Worm (Caenorhabditis elegans) whole organism, mixed stage, embryonic: ENCODE data around the gene F59F5.4.

Experiments
- M03D4.4 ChIP-seq: sonication (generic microtip); optimal IDR thresholded peaks from 2 replicates; lab custom pipeline; 2017; ENCODE audit warnings: mild to moderate bottlenecking, missing genetic modification characterization, missing compliant biosample characterization
- bed-3 ChIP-seq: fragments of 200-800 bp; sonication (Bioruptor generic); optimal IDR thresholded peaks from 3 replicates; lab custom pipeline; 2018; ENCODE audit warnings: mild to moderate bottlenecking, missing genetic modification characterization, moderate library complexity, missing compliant biosample characterization
- blmp-1 ChIP-seq: fragments of 150-350 bp; optimal IDR thresholded peaks from 2 replicates; lab custom pipeline; 2014; ENCODE audit warnings: missing biosample characterization, missing genetic modification characterization
- ceh-39 ChIP-seq: fragments of 150-350 bp; optimal IDR thresholded peaks from 2 replicates; lab custom pipeline; 2014; ENCODE audit warnings: missing biosample characterization, missing genetic modification characterization
- ceh-43 ChIP-seq: fragments of 200-800 bp; sonication (Bioruptor generic); optimal IDR thresholded peaks from 2 replicates; lab custom pipeline; 2018; ENCODE audit warnings: mild to moderate bottlenecking, missing genetic modification characterization, moderate library complexity, missing compliant biosample characterization
- ceh-83 ChIP-seq: fragments of 200-800 bp; sonication (Bioruptor generic); optimal IDR thresholded peaks from 2 replicates; lab custom pipeline; 2018; ENCODE audit warnings: mild to moderate bottlenecking, missing genetic modification characterization, missing compliant biosample characterization
- ces-1 ChIP-seq: fragments of 150-350 bp; optimal IDR thresholded peaks from 2 replicates; lab custom pipeline; 2014; ENCODE audit warnings: missing biosample characterization, missing genetic modification reagents, missing genetic modification characterization
- cnd-1 ChIP-seq: fragments of 200-800 bp; sonication (Bioruptor generic); optimal IDR thresholded peaks from 2 replicates; lab custom pipeline; 2018; ENCODE audit warnings: mild to moderate bottlenecking, missing genetic modification characterization, missing compliant biosample characterization
- drap-1 ChIP-seq: fragments of 200-800 bp; sonication (Bioruptor generic); optimal IDR thresholded peaks from 3 replicates; lab custom pipeline; 2018; ENCODE audit warnings: mild to moderate bottlenecking, missing genetic modification characterization, missing compliant biosample characterization
- elt-1 ChIP-seq: sonication (generic microtip); optimal IDR thresholded peaks from 2 replicates; lab custom pipeline; 2017; ENCODE audit warnings: missing genetic modification characterization, mild to moderate bottlenecking, missing compliant biosample characterization, antibody characterized with exemption, moderate library complexity, borderline replicate concordance; ENCODE audit not compliant: insufficient read depth
- elt-3 ChIP-seq: fragments of 150-350 bp; optimal IDR thresholded peaks from 2 replicates; lab custom pipeline; 2014; ENCODE audit warnings: missing biosample characterization, missing genetic modification characterization
- flh-1 ChIP-seq: fragments of 200-800 bp; sonication (Bioruptor generic); optimal IDR thresholded peaks from 2 replicates; lab custom pipeline; 2018; ENCODE audit warnings: mild to moderate bottlenecking, missing genetic modification characterization, moderate library complexity, missing compliant biosample characterization
- ham-2 ChIP-seq: fragments of 200-800 bp; sonication (Bioruptor generic); optimal IDR thresholded peaks from 2 replicates; lab custom pipeline; 2018; ENCODE audit warnings: mild to moderate bottlenecking, missing genetic modification characterization, missing compliant biosample characterization
- hlh-1 ChIP-seq: fragments of 150-350 bp; optimal IDR thresholded peaks from 2 replicates; lab custom pipeline; 2014; ENCODE audit warnings: missing biosample characterization, missing genetic modification reagents, missing genetic modification characterization
- lin-13 ChIP-seq: fragments of 150-350 bp; optimal IDR thresholded peaks from 2 replicates; lab custom pipeline; 2014; ENCODE audit warnings: missing biosample characterization, missing genetic modification characterization
- lin-32 ChIP-seq: fragments of 200-800 bp; sonication (Bioruptor generic); optimal IDR thresholded peaks from 2 replicates; lab custom pipeline; 2018; ENCODE audit warnings: mild to moderate bottlenecking, missing genetic modification characterization, missing compliant biosample characterization
- lsy-2 ChIP-seq: fragments of 150-350 bp; optimal IDR thresholded peaks from 2 replicates; lab custom pipeline; 2014; ENCODE audit warnings: missing biosample characterization, missing genetic modification characterization
- mab-5 ChIP-seq: fragments of 150-350 bp; optimal IDR thresholded peaks from 2 replicates; lab custom pipeline; 2014; ENCODE audit warnings: missing biosample characterization, missing genetic modification characterization
- mep-1 ChIP-seq: fragments of 150-350 bp; optimal IDR thresholded peaks from 2 replicates; lab custom pipeline; 2017; ENCODE audit warnings: missing biosample characterization, missing genetic modification reagents, missing genetic modification characterization, inconsistent platforms
- mls-2 ChIP-seq: sonication (generic microtip); optimal IDR thresholded peaks from 2 replicates; lab custom pipeline; 2016; ENCODE audit warnings: mild to moderate bottlenecking, missing genetic modification characterization, moderate library complexity, missing compliant biosample characterization
- nhr-12 ChIP-seq: fragments of 150-350 bp; optimal IDR thresholded peaks from 2 replicates; lab custom pipeline; 2014; ENCODE audit warnings: missing biosample characterization, missing genetic modification characterization
- nhr-2 ChIP-seq: fragments of 150-350 bp; optimal IDR thresholded peaks from 2 replicates; lab custom pipeline; 2014; ENCODE audit warnings: missing biosample characterization, missing genetic modification characterization
- nhr-237 ChIP-seq: fragments of 150-350 bp; optimal IDR thresholded peaks from 2 replicates; lab custom pipeline; 2014; ENCODE audit warnings: missing biosample characterization, missing genetic modification characterization
- nhr-28 ChIP-seq: fragments of 150-350 bp; optimal IDR thresholded peaks from 2 replicates; lab custom pipeline; 2014; ENCODE audit warnings: missing biosample characterization, missing genetic modification characterization
- nhr-76 ChIP-seq: sonication (generic microtip); optimal IDR thresholded peaks from 2 replicates; lab custom pipeline; 2017; ENCODE audit warnings: missing biosample characterization, missing genetic modification characterization
- pha-4 ChIP-seq: fragments of 150-350 bp; optimal IDR thresholded peaks from 2 replicates; lab custom pipeline; 2018; ENCODE audit warnings: missing biosample characterization, missing genetic modification reagents, missing genetic modification characterization
- sem-2 ChIP-seq: fragments of 200-800 bp; sonication (Bioruptor generic); optimal IDR thresholded peaks from 2 replicates; lab custom pipeline; 2018; ENCODE audit warnings: mild to moderate bottlenecking, missing genetic modification characterization, missing compliant biosample characterization
- snpc-4 ChIP-seq: fragments of 150-350 bp; optimal IDR thresholded peaks from 2 replicates; lab custom pipeline; 2014; ENCODE audit warnings: missing biosample characterization, missing genetic modification characterization
- sptf-1 ChIP-seq: sonication (generic microtip); optimal IDR thresholded peaks from 2 replicates; lab custom pipeline; 2017; ENCODE audit warnings: mild to moderate bottlenecking, missing genetic modification characterization, moderate library complexity, missing compliant biosample characterization
- tbx-8 ChIP-seq: fragments of 200-800 bp; sonication (Bioruptor generic); optimal IDR thresholded peaks from 2 replicates; lab custom pipeline; 2018; ENCODE audit warnings: mild to moderate bottlenecking, missing genetic modification characterization, moderate library complexity, missing compliant biosample characterization
- unc-120 ChIP-seq: sonication (generic microtip); optimal IDR thresholded peaks from 2 replicates; lab custom pipeline; 2017; ENCODE audit warnings: missing genetic modification characterization, missing compliant biosample characterization; ENCODE audit not compliant: poor library complexity, severe bottlenecking
- unc-39 ChIP-seq: fragments of 150-350 bp; optimal IDR thresholded peaks from 2 replicates; lab custom pipeline; 2014; ENCODE audit warnings: missing biosample characterization, missing genetic modification characterization
- unc-62 ChIP-seq: fragments of 150-350 bp; optimal IDR thresholded peaks from 2 replicates; lab custom pipeline; 2014; ENCODE audit warnings: missing biosample characterization, missing genetic modification reagents, missing genetic modification characterization
- zip-8 ChIP-seq: fragments of 150-350 bp; optimal IDR thresholded peaks from 2 replicates; lab custom pipeline; 2014; ENCODE audit warnings: missing biosample characterization, missing genetic modification characterization
- ztf-11 ChIP-seq: fragments of 150-350 bp; optimal IDR thresholded peaks from 2 replicates; lab custom pipeline; 2014; ENCODE audit warnings: missing biosample characterization, missing genetic modification characterization

Gene F59F5.4

DNA sequence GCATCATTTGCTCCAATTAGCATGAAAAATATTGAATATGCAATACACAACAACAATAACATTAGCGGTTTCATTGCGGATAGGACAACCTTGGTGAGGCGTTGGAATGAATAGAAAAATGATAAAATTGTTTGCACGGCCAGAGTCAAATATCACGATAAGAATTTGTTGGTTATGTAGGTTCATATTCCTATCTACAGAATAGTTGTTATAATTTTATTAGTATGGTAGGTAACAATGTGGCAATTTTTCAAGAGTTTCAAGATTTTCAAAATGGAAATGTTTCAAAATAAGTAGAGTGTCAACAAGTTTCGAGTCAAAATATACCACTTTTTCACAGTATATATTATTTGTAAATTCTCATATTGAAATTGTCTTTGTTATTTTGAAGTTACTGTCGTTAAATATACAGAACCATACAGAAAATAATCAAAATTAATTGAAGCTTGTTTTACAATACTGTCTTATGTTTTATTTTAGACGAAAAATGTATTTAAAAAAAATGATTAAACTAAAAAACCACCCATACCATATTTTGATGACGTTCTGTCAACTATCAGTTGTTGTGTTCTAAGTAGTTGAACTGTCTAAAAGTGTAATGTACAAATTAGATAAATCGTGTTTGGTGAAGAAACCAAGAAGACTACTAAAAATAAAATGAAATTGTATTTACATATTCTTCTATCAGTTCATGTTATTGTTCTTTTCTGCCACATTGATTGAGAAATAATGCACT, at the start of gene F59F5.4, which contains the start of gene F59F5.3:
F59F5.4 (plus strand) TSS at position 686 of the 736 bp plus-strand sequence.
F59F5.3 (minus strand) TSS at position 101 of the 736 bp plus-strand sequence.
- TF ChIP-seq lin-13 (tag; lab: Kevin White, UChicago) (no peak), lsy-2 (no peak), nhr-76 (tag; lab: Kevin White, UChicago) (no peak), nhr-2 (tag; lab: Kevin White, UChicago) (no peak), mab-5 (no peak), bed-3 (GFP tag; lab: Kevin White, UChicago) (no peak)

DNA sequence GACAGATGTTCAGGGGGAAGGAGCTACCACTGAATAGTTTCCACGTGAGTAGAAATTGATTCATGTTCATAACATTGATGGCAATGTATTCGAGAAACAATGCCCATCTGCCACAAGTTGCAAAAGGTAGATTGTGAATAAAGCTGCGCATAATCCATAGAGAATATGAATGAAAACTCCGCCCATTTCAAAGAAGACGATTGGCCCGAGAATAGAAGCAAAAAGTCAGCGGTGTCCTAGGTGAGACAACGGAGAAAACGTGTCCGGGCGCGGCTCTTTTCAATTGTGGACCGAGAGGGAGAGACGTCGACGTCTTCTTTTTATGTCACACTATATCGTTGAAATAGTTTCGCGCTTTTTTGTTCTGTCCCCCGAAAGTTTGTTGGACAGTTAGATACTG, 43.2 kb upstream of the F59F5.4 start, which contains the start of gene vab-3:
vab-3 (plus strand) TSS at position 301 of the 400 bp plus-strand sequence.
- TF ChIP-seq hlh-1 = no peak
- no peak for TF ChIP-seq bed-3 (GFP tag; lab: Kevin White, UChicago)
- no peak for TF ChIP-seq ceh-43 (GFP tag; lab: Kevin White, UChicago)
- TF ChIP-seq ces-1 (GFP tag; lab: Kevin White, UChicago) = no peak
- no peak for TF ChIP-seq elt-3 (tag; lab: Kevin White, UChicago)
- no peak for TF ChIP-seq unc-120 (tag; lab: Kevin White, UChicago)
- TF ChIP-seq nhr-76 (tag; lab: Kevin White, UChicago) = no peak
- no peak for TF ChIP-seq sem-2
- no peak for TF ChIP-seq snpc-4 (tag; lab: Kevin White, UChicago)
- no peak for TF ChIP-seq ceh-39 (tag; lab: Kevin White, UChicago)
- TF ChIP-seq pha-4 (tag; lab: Kevin White, UChicago) = no peak
- TF ChIP-seq mab-5 = no peak
- TF ChIP-seq zip-8 (tag; lab: Kevin White, UChicago) = no peak
- TF ChIP-seq flh-1 = no peak
- TF ChIP-seq M03D4.4 = no peak
- no peak for TF ChIP-seq sptf-1 (tag; lab: Kevin White, UChicago)
- no peak for TF ChIP-seq nhr-12 (tag; lab: Kevin White, UChicago)
- TF ChIP-seq blmp-1 (tag; lab: Kevin White, UChicago) = no peak
- no peak for TF ChIP-seq lin-13 (tag; lab: Kevin White, UChicago)
- TF ChIP-seq, all 35 proteins: peak for 0

DNA sequence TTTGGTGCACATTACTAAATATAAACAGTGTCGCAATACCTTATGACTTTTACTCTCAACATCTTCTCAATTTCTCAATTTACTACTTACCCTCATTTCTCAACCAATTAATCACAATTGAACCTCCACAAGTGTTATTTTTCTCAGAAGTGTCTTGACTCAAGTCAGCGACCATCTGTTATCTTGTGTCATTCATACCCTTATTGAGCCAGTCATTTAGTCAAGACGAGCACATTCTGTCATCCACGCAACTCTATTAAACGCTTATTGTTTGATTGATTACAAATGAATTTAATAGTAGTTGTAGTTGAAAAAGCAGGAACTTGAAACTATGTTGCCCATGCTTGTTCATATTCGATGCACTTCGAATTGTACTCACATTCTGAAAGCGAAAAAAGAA, 39.4 kb upstream of the F59F5.4 start:
- peak; percentile 74 for TF ChIP-seq cnd-1 (tag; lab: Kevin White, UChicago)
- TF ChIP-seq nhr-28 = no peak
- peak; percentile 69 for TF ChIP-seq nhr-2 (tag; lab: Kevin White, UChicago)
- peak; percentile 15 for TF ChIP-seq ces-1 (GFP tag; lab: Kevin White, UChicago)

DNA sequence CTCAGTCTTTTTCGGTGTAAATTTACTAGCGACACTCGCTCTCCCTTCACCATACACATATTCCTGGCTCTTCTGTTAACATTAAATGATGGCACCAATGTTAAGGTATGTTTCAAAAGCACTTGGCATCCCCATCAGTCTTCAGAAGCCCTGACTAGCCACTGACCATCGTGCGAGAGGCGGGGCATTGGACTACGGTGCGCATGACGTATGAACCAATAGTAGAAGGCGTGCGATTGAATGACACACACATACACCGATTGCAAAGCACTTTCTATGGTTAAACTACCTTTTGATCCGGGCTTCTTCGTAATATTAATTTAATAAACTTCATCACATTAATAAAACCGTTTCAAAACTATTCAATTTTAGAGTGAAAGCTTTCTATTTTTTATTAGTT, 37.6 kb upstream of the F59F5.4 start:
- TF ChIP-seq lsy-2 = peak; percentile 85
- TF ChIP-seq nhr-12 (tag; lab: Kevin White, UChicago) = no peak
- TF ChIP-seq, all 35 proteins: peak for 1

DNA sequence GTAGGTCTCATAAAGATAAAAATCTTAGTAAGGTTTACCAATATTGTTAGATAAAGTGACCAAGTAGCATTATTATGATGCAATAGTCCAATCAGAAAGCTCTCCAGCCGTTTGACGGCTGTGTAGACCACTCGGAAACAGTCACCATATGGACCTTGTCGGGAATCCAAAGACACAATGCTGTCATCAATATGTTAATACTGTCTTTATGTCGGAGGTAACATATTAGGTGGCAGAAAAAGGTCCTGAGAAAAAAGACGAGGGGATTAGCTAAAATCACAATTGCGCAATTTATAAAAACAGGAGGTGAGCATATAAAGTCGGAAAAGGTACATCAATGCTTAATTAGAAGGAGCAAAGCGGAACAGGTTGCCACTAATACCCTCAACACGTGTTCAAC, 34.8 kb upstream of the F59F5.4 start:
- TF ChIP-seq ceh-83 (GFP tag; lab: Kevin White, UChicago) = no peak
- TF ChIP-seq flh-1 = no peak
- TF ChIP-seq hlh-1 = no peak
- TF ChIP-seq elt-1 (tag; lab: Kevin White, UChicago) = peak; percentile 46
- TF ChIP-seq ceh-39 (tag; lab: Kevin White, UChicago) = no peak
- TF ChIP-seq M03D4.4 = no peak
- no peak for TF ChIP-seq drap-1 (GFP tag; lab: Kevin White, UChicago)
- TF ChIP-seq cnd-1 (tag; lab: Kevin White, UChicago) = peak; percentile 54
- TF ChIP-seq unc-62 (GFP tag; lab: Kevin White, UChicago) = peak; percentile 8
- TF ChIP-seq lsy-2 = no peak
- no peak for TF ChIP-seq bed-3 (GFP tag; lab: Kevin White, UChicago)
- no peak for TF ChIP-seq lin-32
- TF ChIP-seq blmp-1 (tag; lab: Kevin White, UChicago) = no peak
- TF ChIP-seq zip-8 (tag; lab: Kevin White, UChicago) = peak; percentile 39
- no peak for TF ChIP-seq mep-1
- no peak for TF ChIP-seq pha-4 (tag; lab: Kevin White, UChicago)
- no peak for TF ChIP-seq elt-3 (tag; lab: Kevin White, UChicago)
- no peak for TF ChIP-seq mls-2 (tag; lab: Kevin White, UChicago)
- TF ChIP-seq tbx-8 (GFP tag; lab: Kevin White, UChicago) = no peak
- TF ChIP-seq unc-39 (tag; lab: Kevin White, UChicago) = no peak
- TF ChIP-seq nhr-237 = no peak
- TF ChIP-seq snpc-4 (tag; lab: Kevin White, UChicago) = no peak
- TF ChIP-seq nhr-28 = no peak
- TF ChIP-seq lin-13 (tag; lab: Kevin White, UChicago) = no peak
- TF ChIP-seq nhr-12 (tag; lab: Kevin White, UChicago) = no peak
- no peak for TF ChIP-seq unc-120 (tag; lab: Kevin White, UChicago)
- no peak for TF ChIP-seq ceh-43 (GFP tag; lab: Kevin White, UChicago)
- TF ChIP-seq ces-1 (GFP tag; lab: Kevin White, UChicago) = no peak
- TF ChIP-seq nhr-76 (tag; lab: Kevin White, UChicago) = no peak
- TF ChIP-seq mab-5 = no peak
- TF ChIP-seq nhr-2 (tag; lab: Kevin White, UChicago) = peak; percentile 83
- TF ChIP-seq ztf-11 = no peak
- TF ChIP-seq sem-2 = no peak
- no peak for TF ChIP-seq sptf-1 (tag; lab: Kevin White, UChicago)
- no peak for TF ChIP-seq ham-2 (GFP tag; lab: Kevin White, UChicago)
